Worm (Caenorhabditis elegans) whole organism, L4 larva: ENCODE data around the gene R12C12.6.
A peak's percentile ranks its signal among the peaks of the same experiment; 100 is the strongest.

Source experiments
- D1046.2 ChIP-seq: fragments of 200-800 bp; sonication (Bioruptor generic); IDR thresholded peaks from 2 replicates; pipeline ENCODE4 v1.3.6; 2022; ENCODE audit warnings: missing genetic modification characterization, missing compliant biosample characterization
- F10B5.3 ChIP-seq: sonication (generic microtip); optimal IDR thresholded peaks from 2 replicates; lab custom pipeline; 2016; ENCODE audit warnings: mild to moderate bottlenecking, missing genetic modification characterization, missing compliant biosample characterization
- F37D6.2 ChIP-seq: sonication (generic microtip); optimal IDR thresholded peaks from 2 replicates; lab custom pipeline; 2016; ENCODE audit warnings: mild to moderate bottlenecking, missing genetic modification characterization, missing compliant biosample characterization
- T20F7.1 ChIP-seq: fragments of 200-800 bp; sonication (Bioruptor generic); optimal IDR thresholded peaks from 2 replicates; lab custom pipeline; 2018; ENCODE audit warnings: mild to moderate bottlenecking, missing genetic modification characterization, missing compliant biosample characterization
- Y75B8A.6 ChIP-seq: fragments of 200-800 bp; sonication (Bioruptor generic); IDR thresholded peaks from 2 replicates; pipeline ENCODE4 v1.3.6; 2022; ENCODE audit warnings: missing genetic modification reagents, missing genetic modification characterization, missing compliant biosample characterization
- aha-1 ChIP-seq: fragments of 150-350 bp; peaks from one replicate; lab custom pipeline; 2014; ENCODE audit warnings: missing biosample characterization, missing genetic modification characterization
- arid-1 ChIP-seq: fragments of 200-800 bp; sonication (Bioruptor generic); conservative IDR thresholded peaks from 2 replicates; pipeline ENCODE4 v1.3.6; 2022; ENCODE audit warnings: missing genetic modification reagents, missing genetic modification characterization, missing compliant biosample characterization
- ctbp-1 ChIP-seq: fragments of 200-800 bp; sonication (Bioruptor generic); IDR thresholded peaks from 2 replicates; pipeline ENCODE4 v1.3.6; 2022; ENCODE audit warnings: missing genetic modification reagents, missing genetic modification characterization, missing compliant biosample characterization
- daf-16 ChIP-seq, 3 experiments: sonication (generic microtip); optimal IDR thresholded peaks; 2 replicates each; lab custom pipeline; 2016 to 2017; ENCODE audit warnings: missing genetic modification characterization in 3 of 3, missing genetic modification reagents in 3 of 3, mild to moderate bottlenecking in 2 of 3, missing compliant biosample characterization in 2 of 3, missing biosample characterization in 1 of 3, moderate library complexity in 1 of 3
- daf-8 ChIP-seq: fragments of 200-800 bp; sonication (Bioruptor generic); IDR thresholded peaks from 2 replicates; pipeline ENCODE4 v1.3.6; 2022; ENCODE audit warnings: missing genetic modification characterization, missing compliant biosample characterization
- dmd-9 ChIP-seq: fragments of 200-800 bp; sonication (Bioruptor generic); IDR thresholded peaks from 2 replicates; pipeline ENCODE4 v1.3.6; 2022; ENCODE audit warnings: missing genetic modification reagents, missing genetic modification characterization, missing compliant biosample characterization
- egl-43 ChIP-seq: fragments of 200-800 bp; sonication (Bioruptor generic); IDR thresholded peaks from 2 replicates; pipeline ENCODE4 v1.3.6; 2022; ENCODE audit warnings: missing genetic modification reagents, missing genetic modification characterization, missing compliant biosample characterization
- gei-8 ChIP-seq: fragments of 200-800 bp; sonication (Bioruptor generic); optimal IDR thresholded peaks from 2 replicates; lab custom pipeline; 2018; ENCODE audit warnings: mild to moderate bottlenecking, missing genetic modification characterization, missing compliant biosample characterization
- hlh-11 ChIP-seq: fragments of 200-800 bp; sonication (Bioruptor generic); optimal IDR thresholded peaks from 2 replicates; lab custom pipeline; 2018; ENCODE audit warnings: mild to moderate bottlenecking, missing genetic modification characterization, missing compliant biosample characterization
- hlh-30 ChIP-seq: sonication (generic microtip); optimal IDR thresholded peaks from 2 replicates; lab custom pipeline; 2017; ENCODE audit warnings: antibody characterized with exemption, mild to moderate bottlenecking, missing genetic modification characterization, missing compliant biosample characterization; ENCODE audit not compliant: insufficient read depth
- hmg-1.1 ChIP-seq: fragments of 200-800 bp; sonication (Bioruptor generic); IDR thresholded peaks from 2 replicates; pipeline ENCODE4 v1.3.6; 2022; ENCODE audit warnings: missing genetic modification reagents, missing genetic modification characterization, missing compliant biosample characterization
- lin-29 ChIP-seq: fragments of 200-800 bp; sonication (Bioruptor generic); IDR thresholded peaks from 2 replicates; pipeline ENCODE4 v1.3.6; 2022; ENCODE audit warnings: missing genetic modification reagents, missing genetic modification characterization, missing compliant biosample characterization
- lin-39 ChIP-seq: fragments of 150-350 bp; optimal IDR thresholded peaks from 2 replicates; lab custom pipeline; 2014; ENCODE audit warnings: missing biosample characterization, missing genetic modification reagents, missing genetic modification characterization
- lir-3 ChIP-seq: sonication (generic microtip); optimal IDR thresholded peaks from 2 replicates; lab custom pipeline; 2016; ENCODE audit warnings: mild to moderate bottlenecking, missing genetic modification characterization, missing compliant biosample characterization
- lsy-2 ChIP-seq, 2 experiments: fragments of 150-350 bp in 1 of 2; sonication (generic microtip) in 1 of 2; optimal IDR thresholded peaks; 2 replicates each; lab custom pipeline; 2014 to 2017; ENCODE audit warnings: missing biosample characterization in 2 of 2, missing genetic modification characterization in 2 of 2
- madf-9 ChIP-seq: fragments of 200-800 bp; sonication (Bioruptor generic); conservative IDR thresholded peaks from 2 replicates; pipeline ENCODE4 v1.3.6; 2022; ENCODE audit warnings: missing genetic modification reagents, missing genetic modification characterization, missing compliant biosample characterization
- mdl-1 ChIP-seq, 2 experiments: fragments of 150-350 bp in 1 of 2; sonication (generic microtip) in 1 of 2; optimal IDR thresholded peaks; 2 replicates each; lab custom pipeline; 2014 to 2017; ENCODE audit warnings: missing biosample characterization in 2 of 2, missing genetic modification characterization in 2 of 2
- mes-2 ChIP-seq: sonication (generic microtip); optimal IDR thresholded peaks from 2 replicates; lab custom pipeline; 2016; ENCODE audit warnings: missing genotype, mild to moderate bottlenecking, missing genetic modification characterization, missing compliant biosample characterization; ENCODE audit not compliant: poor library complexity, severe bottlenecking
- mxl-3 ChIP-seq: fragments of 200-800 bp; sonication (Bioruptor generic); optimal IDR thresholded peaks from 2 replicates; lab custom pipeline; 2018; ENCODE audit warnings: mild to moderate bottlenecking, missing genetic modification characterization, missing compliant biosample characterization
- nhr-102 ChIP-seq: sonication (generic microtip); optimal IDR thresholded peaks from 2 replicates; lab custom pipeline; 2016; ENCODE audit warnings: mild to moderate bottlenecking, missing genetic modification characterization, moderate library complexity, missing compliant biosample characterization
- nhr-11 ChIP-seq: fragments of 150-350 bp; optimal IDR thresholded peaks from 2 replicates; lab custom pipeline; 2014; ENCODE audit warnings: missing biosample characterization, missing genetic modification characterization
- nhr-48 ChIP-seq: sonication (generic microtip); optimal IDR thresholded peaks from 2 replicates; lab custom pipeline; 2016; ENCODE audit warnings: mild to moderate bottlenecking, missing genetic modification characterization, missing compliant biosample characterization
- nhr-77 ChIP-seq: fragments of 150-350 bp; optimal IDR thresholded peaks from 2 replicates; lab custom pipeline; 2014; ENCODE audit warnings: missing biosample characterization, missing genetic modification characterization
- pha-4 ChIP-seq, 2 experiments: fragments of 150-350 bp in 1 of 2; fragments of 200-800 bp in 1 of 2; sonication (Bioruptor generic) in 1 of 2; IDR thresholded peaks in 1 of 2; optimal IDR thresholded peaks in 1 of 2; 2 replicates each; pipeline versions ENCODE4 v1.3.6 to Lab custom; 2014 to 2022; ENCODE audit warnings: missing genetic modification characterization in 2 of 2, missing genetic modification reagents in 2 of 2, missing biosample characterization in 1 of 2, missing compliant biosample characterization in 1 of 2
- php-3 ChIP-seq: fragments of 200-800 bp; sonication (Bioruptor generic); IDR thresholded peaks from 2 replicates; pipeline ENCODE4 v1.3.6; 2022; ENCODE audit warnings: missing genetic modification reagents, missing genetic modification characterization, missing compliant biosample characterization
- pqm-1 ChIP-seq: sonication (generic microtip); optimal IDR thresholded peaks from 2 replicates; lab custom pipeline; 2017; ENCODE audit warnings: missing biosample characterization, missing genetic modification characterization
- skn-1 ChIP-seq: fragments of 150-350 bp; optimal IDR thresholded peaks from 2 replicates; lab custom pipeline; 2014; ENCODE audit warnings: missing biosample characterization, missing genetic modification characterization
- spr-3 ChIP-seq: fragments of 200-800 bp; sonication (Bioruptor generic); optimal IDR thresholded peaks from 2 replicates; lab custom pipeline; 2018; ENCODE audit warnings: mild to moderate bottlenecking, missing genetic modification characterization, missing compliant biosample characterization
- tra-1 ChIP-seq: fragments of 200-800 bp; sonication (Bioruptor generic); IDR thresholded peaks from 2 replicates; pipeline ENCODE4 v1.3.6; 2022; ENCODE audit warnings: missing genetic modification reagents, missing genetic modification characterization, missing compliant biosample characterization
- unc-39 ChIP-seq: sonication (generic microtip); optimal IDR thresholded peaks from 2 replicates; lab custom pipeline; 2017; ENCODE audit warnings: missing biosample characterization, missing genetic modification characterization
- unc-62 ChIP-seq, 3 experiments: fragments of 150-350 bp in 1 of 3; sonication (generic microtip); optimal IDR thresholded peaks in 2 of 3; peaks in 1 of 3; 1 replicate in 1 of 3; 2 replicates in 2 of 3; lab custom pipeline; 2014 to 2017; ENCODE audit warnings: missing biosample characterization in 3 of 3, missing genetic modification characterization in 3 of 3, missing genetic modification reagents in 3 of 3, missing genotype in 1 of 3
- ztf-11 ChIP-seq: fragments of 150-350 bp; optimal IDR thresholded peaks from 2 replicates; lab custom pipeline; 2014; ENCODE audit warnings: missing biosample characterization, missing genetic modification characterization

R12C12.6 gene

DNA sequence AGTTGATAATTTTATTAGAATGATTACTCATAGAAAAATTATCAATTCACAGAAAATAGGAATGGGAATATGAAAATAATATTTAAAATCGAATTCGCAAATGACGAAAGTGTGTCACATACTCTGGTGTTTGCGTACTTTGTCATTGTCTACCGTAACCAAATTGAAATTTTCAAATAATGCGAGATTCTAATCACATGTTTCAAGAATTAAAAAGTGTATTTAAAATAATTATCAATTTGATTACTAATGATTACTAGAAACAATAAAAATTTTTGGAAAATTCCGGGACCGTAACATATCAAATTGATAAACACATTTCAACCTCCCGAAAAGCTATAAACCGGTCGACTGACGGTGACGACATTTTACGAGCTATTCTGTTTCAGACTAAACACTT lies 43.7 kb upstream of the R12C12.6 start, which contains the start of the genes fbf-2 and nspg-3:
Gene fbf-2, minus strand, starts transcription at position 101 of the 400 bp plus-strand sequence.
Gene nspg-3, plus strand, starts transcription at position 388 of the 400 bp plus-strand sequence.
- TF ChIP-seq daf-16 (GFP tag; optimal IDR thresholded peaks at IDR 0.05; lab: Kevin White, UChicago) (no peak), daf-16 (tag; optimal IDR thresholded peaks at IDR 0.05; lab: Kevin White, UChicago) (peak; percentile 35), mdl-1 (tag; optimal IDR thresholded peaks at IDR 0.05; lab: Kevin White, UChicago) (no peak), lin-39 (tag; lab: Kevin White, UChicago) (no peak), php-3 (GFP tag; lab: Robert Waterston, UW) (0 out of 2 replicates have a peak, but pooled peaks have one; percentile 15)

DNA sequence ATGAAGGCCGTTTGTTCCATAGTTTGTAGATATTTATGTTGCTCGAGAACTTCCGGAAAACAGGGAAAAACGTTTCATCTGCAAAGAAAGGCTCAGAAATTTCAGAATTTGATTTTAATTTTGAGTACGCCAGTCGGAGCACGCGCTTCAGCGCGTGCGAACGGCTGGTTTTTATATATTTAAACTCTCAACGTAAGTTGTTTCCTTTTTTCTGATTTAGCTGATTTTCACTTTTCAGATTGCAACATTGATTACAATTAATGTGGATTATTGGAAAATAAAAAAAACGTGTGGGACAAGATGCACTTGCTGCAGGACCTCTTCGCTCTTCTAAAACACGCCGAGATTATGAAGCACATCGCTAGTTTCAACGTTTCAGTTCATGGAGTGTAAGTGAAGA lies 35.0 kb upstream of the R12C12.6 start, which contains the start of gene F21H12.3:
Gene F21H12.3, plus strand, starts transcription at position 301 of the 400 bp plus-strand sequence.
- TF ChIP-seq egl-43 (GFP tag; lab: Robert Waterston, UW): no peak

DNA sequence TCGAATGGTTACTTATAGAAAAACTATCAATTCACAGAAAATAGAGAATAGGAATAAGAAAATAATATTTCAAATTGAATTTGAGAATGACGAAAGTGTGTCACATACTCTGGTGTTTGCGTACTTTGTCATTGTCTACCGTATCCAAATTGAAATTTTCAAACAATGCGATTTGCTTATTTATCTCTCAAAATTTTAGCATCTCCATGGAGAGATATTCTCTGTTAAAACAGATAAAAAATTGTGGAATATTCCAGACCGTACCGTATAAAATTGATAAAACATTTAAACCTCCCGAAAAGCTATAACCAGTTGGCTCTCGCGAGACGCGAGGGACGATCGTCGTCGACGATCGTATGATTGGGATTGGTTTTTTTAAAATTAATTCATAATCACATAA lies 33.1 kb upstream of the R12C12.6 start, which contains the start of gene fbf-1:
Gene fbf-1, minus strand, starts transcription at position 101 of the 400 bp plus-strand sequence.
- no peak for TF ChIP-seq spr-3 (GFP tag; lab: Kevin White, UChicago)
- no peak for TF ChIP-seq daf-16 (GFP tag; optimal IDR thresholded peaks at IDR 0.05; lab: Kevin White, UChicago)
- no peak for TF ChIP-seq daf-16 (tag; optimal IDR thresholded peaks at IDR 0.05; lab: Kevin White, UChicago)
- TF ChIP-seq mes-2 (tag; lab: Kevin White, UChicago): no peak
- TF ChIP-seq unc-39: no peak

DNA sequence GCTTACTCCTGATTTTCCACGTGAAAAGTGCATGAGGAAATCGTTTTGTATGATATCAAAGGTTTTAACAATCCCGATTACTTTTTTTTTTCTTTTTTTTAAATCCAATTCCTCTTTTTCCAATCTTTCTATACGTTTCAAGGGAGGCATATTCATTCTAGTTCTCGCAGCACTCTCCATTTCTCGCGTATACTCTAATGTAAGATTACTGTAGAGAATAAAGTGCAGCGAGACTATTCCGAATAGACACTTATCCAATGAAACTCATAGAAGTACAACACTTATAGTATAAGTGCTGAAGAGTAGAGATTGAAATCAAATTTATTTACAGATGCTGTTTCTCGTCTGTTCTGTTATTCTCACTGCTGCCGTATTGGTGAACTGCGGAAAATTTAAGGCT lies 29.9 kb upstream of the R12C12.6 start, which contains the start of gene H12I13.6:
Gene H12I13.6, plus strand, starts transcription at position 301 of the 400 bp plus-strand sequence.
- TF ChIP-seq unc-62 (GFP tag; optimal IDR thresholded peaks at IDR 0.05 in 1 of 2; lab: Kevin White, UChicago) (peak in 1 of 2 experiments; percentile 20), unc-62 (tag; optimal IDR thresholded peaks at IDR 0.05; lab: Kevin White, UChicago) (no peak), dmd-9 (GFP tag; lab: Robert Waterston, UW) (no peak)

DNA sequence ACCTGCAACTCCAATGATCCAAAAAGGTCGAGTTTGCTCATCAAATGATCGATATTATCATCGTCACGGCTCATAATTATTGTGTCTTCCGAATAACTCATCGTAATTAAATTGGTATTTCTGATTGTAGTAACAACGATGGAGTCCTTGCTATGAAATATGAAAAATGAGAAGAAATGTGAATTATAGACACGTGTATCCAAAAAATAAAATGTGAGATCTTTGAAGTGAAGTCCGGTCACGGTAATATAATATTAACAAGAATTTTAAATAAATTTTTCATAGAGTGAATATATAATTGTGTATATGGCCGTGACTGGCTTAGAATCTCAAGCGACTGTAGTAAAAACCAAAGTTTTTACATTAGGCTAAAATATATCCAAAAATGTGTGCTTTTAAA lies 19.4 kb upstream of the R12C12.6 start, which contains the start of gene H12I13.1:
Gene H12I13.1, minus strand, starts transcription at position 101 of the 400 bp plus-strand sequence.
- no peak for TF ChIP-seq gei-8 (GFP tag; lab: Kevin White, UChicago)
- no peak for TF ChIP-seq ztf-11 (tag; lab: Kevin White, UChicago)
- no peak for TF ChIP-seq nhr-77
- TF ChIP-seq daf-8 (GFP tag; lab: Robert Waterston, UW): no peak
- TF ChIP-seq skn-1 (tag; lab: Kevin White, UChicago): no peak
- TF ChIP-seq lir-3: no peak
- no peak for TF ChIP-seq lsy-2 (tag; optimal IDR thresholded peaks at IDR 0.05; lab: Kevin White, UChicago)
- no peak for TF ChIP-seq lin-29
- no peak for TF ChIP-seq pha-4 (GFP tag; IDR thresholded peaks at IDR 0.05; lab: Robert Waterston, UW)
- TF ChIP-seq pha-4 (tag; optimal IDR thresholded peaks at IDR 0.05; lab: Kevin White, UChicago): no peak
- TF ChIP-seq pqm-1: no peak
- no peak for TF ChIP-seq D1046.2 (GFP tag; lab: Robert Waterston, UW)
- TF ChIP-seq Y75B8A.6 (GFP tag; lab: Robert Waterston, UW): no peak

DNA sequence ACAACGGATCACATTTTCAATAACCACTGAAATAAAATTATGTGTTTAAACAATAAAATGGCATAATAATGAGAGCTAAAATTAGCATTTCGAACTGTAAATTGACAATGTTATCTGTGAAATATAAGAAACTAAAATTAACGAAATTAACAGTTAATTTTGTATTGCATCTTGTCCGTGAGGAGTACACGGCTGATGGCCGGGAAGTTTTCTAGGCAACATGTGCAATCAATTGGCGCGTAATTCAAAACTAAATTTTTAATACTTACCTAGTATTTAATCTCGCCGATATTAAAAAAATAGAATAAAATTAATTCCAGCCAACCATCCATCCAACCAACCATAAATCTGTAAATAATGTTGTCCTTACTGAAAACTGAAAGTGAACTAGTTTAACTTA lies 13.8 kb upstream of the R12C12.6 start:
- TF ChIP-seq D1046.2 (GFP tag; lab: Robert Waterston, UW) (no peak), hlh-30 (tag; lab: Kevin White, UChicago) (peak; percentile 63), mes-2 (tag; lab: Kevin White, UChicago) (peak; percentile 99), tra-1 (GFP tag; lab: Robert Waterston, UW) (peak; percentile 66; the same call in 1 of the 2 replicates), T20F7.1 (GFP tag; lab: Kevin White, UChicago) (peak; percentile 51), mxl-3 (GFP tag; lab: Kevin White, UChicago) (peak; percentile 45), aha-1 (tag; lab: Kevin White, UChicago) (peak; percentile 95), hmg-1.1 (peak; percentile 50; the same call in 1 of the 2 replicates), unc-62 (GFP tag; optimal IDR thresholded peaks at IDR 0.05 in 1 of 2; lab: Kevin White, UChicago) (peak in 1 of 2 experiments; percentile 86), unc-62 (tag; optimal IDR thresholded peaks at IDR 0.05; lab: Kevin White, UChicago) (no peak), madf-9 (GFP tag; lab: Robert Waterston, UW) (peak; percentile 62), nhr-11 (tag; lab: Kevin White, UChicago) (no peak), hlh-11 (tag; lab: Kevin White, UChicago) (peak; percentile 21), ctbp-1 (GFP tag; lab: Robert Waterston, UW) (0 out of 2 replicates have a peak, but pooled peaks have one; percentile 51), dmd-9 (GFP tag; lab: Robert Waterston, UW) (peak; percentile 91), nhr-102 (peak; percentile 52), nhr-48 (tag; lab: Kevin White, UChicago) (peak; percentile 48), skn-1 (tag; lab: Kevin White, UChicago) (no peak), F10B5.3 (tag; lab: Kevin White, UChicago) (peak; percentile 11), F37D6.2 (tag; lab: Kevin White, UChicago) (peak; percentile 35), egl-43 (GFP tag; lab: Robert Waterston, UW) (no peak), arid-1 (no peak)
